Fruit fly (Drosophila melanogaster): ENCODE data around the gene Acn.

DNA sequence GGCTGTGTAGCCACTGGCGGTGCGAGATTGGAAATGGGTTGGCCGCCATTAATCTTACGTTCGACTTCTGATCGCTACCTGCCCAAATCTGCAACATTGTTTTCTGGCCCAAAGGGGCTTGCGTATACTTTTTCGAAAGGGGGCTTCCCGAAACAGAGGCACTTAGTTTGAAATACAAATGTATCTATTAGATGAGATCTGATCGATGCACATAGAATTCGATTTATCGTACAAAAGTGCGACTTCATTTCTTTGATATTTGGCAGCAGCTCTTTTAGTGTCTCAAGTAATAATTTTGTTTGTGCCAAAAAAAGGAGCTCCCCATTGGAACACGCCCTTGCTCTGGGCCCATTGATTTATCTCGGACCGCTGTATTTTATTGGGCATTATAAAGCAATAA lies 26.6 kb downstream of the Acn start:
- TF ChIP-seq bab1 (GFP tag; optimal IDR thresholded peaks at IDR 0.05) (no peak), Crg-1 (GFP tag; optimal IDR thresholded peaks at IDR 0.05) (no peak), toe (GFP tag; optimal IDR thresholded peaks at IDR 0.05) (no peak), kay (GFP tag; ENCODE audit: borderline replicate concordance) (no peak), cnc (optimal IDR thresholded peaks at IDR 0.05) (no peak), Mnt (GFP tag; optimal IDR thresholded peaks at IDR 0.05) (no peak), CG7045 (GFP tag; optimal IDR thresholded peaks at IDR 0.05) (no peak), tj (GFP tag; optimal IDR thresholded peaks at IDR 0.05) (no peak), Clk (GFP tag; optimal IDR thresholded peaks at IDR 0.05) (no peak), Hr96 (GFP tag; optimal IDR thresholded peaks at IDR 0.05) (no peak)
